Worm (Caenorhabditis elegans): Measurements from ENCODE around the gene R12B2.6.
A peak's percentile ranks its signal among the peaks of the same experiment; 100 is the strongest.

The R12B2.6 gene

ce11 chrIII:5869429-5869828, 35.5 kb upstream of the R12B2.6 start, which contains the start of gene F01F1.15:
Gene F01F1.15 (minus strand): TSS chrIII:5869529.
- no peak for TF ChIP-seq nhr-12 (tag; optimal IDR thresholded peaks at IDR 0.05)
- TF ChIP-seq flh-1 (GFP tag; optimal IDR thresholded peaks at IDR 0.05), result no peak
- TF ChIP-seq pha-4 (tag; optimal IDR thresholded peaks at IDR 0.05), result no peak
- no peak for TF ChIP-seq mab-5 (tag; optimal IDR thresholded peaks at IDR 0.05)
- TF ChIP-seq hlh-1 (tag; optimal IDR thresholded peaks at IDR 0.05), result no peak
- no peak for TF ChIP-seq snpc-4 (tag; optimal IDR thresholded peaks at IDR 0.05)
- no peak for TF ChIP-seq unc-120 (tag; optimal IDR thresholded peaks at IDR 0.05; ENCODE audit: poor library complexity, severe bottlenecking)
- no peak for TF ChIP-seq mls-2 (tag; optimal IDR thresholded peaks at IDR 0.05)
- TF ChIP-seq lsy-2 (tag; optimal IDR thresholded peaks at IDR 0.05), result no peak
- TF ChIP-seq blmp-1 (tag; optimal IDR thresholded peaks at IDR 0.05), result no peak
- TF ChIP-seq nhr-76 (tag; optimal IDR thresholded peaks at IDR 0.05), result no peak
- no peak for TF ChIP-seq sptf-1 (tag; optimal IDR thresholded peaks at IDR 0.05)
- TF ChIP-seq cnd-1 (tag; optimal IDR thresholded peaks at IDR 0.05), result no peak
- TF ChIP-seq ceh-39 (tag; optimal IDR thresholded peaks at IDR 0.05), result no peak

- TF ChIP-seq nhr-12 (tag; optimal IDR thresholded peaks at IDR 0.05), result no peak
Measured at ce11 chrIII:5868401-5868800, 34.4 kb upstream of the R12B2.6 start, which contains the start of gene eng-1. Gene eng-1 (minus strand): TSS chrIII:5868501.

- TF ChIP-seq nhr-76 (tag; optimal IDR thresholded peaks at IDR 0.05) (no peak), ces-1 (GFP tag; optimal IDR thresholded peaks at IDR 0.05) (peak; percentile 80)
Measured at ce11 chrIII:5864270-5864669, 30.3 kb upstream of the R12B2.6 start, which contains the start of gene rabn-5. Gene rabn-5 (plus strand): TSS chrIII:5864553.

ce11 chrIII:5863774-5864173, 29.8 kb upstream of the R12B2.6 start, which contains the start of gene dnpp-1:
Gene dnpp-1 (minus strand): TSS chrIII:5863803.
- no peak for TF ChIP-seq lsy-2 (tag; optimal IDR thresholded peaks at IDR 0.05)
- TF ChIP-seq unc-62 (GFP tag; optimal IDR thresholded peaks at IDR 0.05), result no peak
- no peak for TF ChIP-seq nhr-12 (tag; optimal IDR thresholded peaks at IDR 0.05)
- no peak for TF ChIP-seq unc-120 (tag; optimal IDR thresholded peaks at IDR 0.05; ENCODE audit: poor library complexity, severe bottlenecking)
- TF ChIP-seq drap-1 (GFP tag; optimal IDR thresholded peaks at IDR 0.05), result no peak
- TF ChIP-seq elt-3 (tag; optimal IDR thresholded peaks at IDR 0.05), result no peak
- TF ChIP-seq lin-32 (GFP tag; optimal IDR thresholded peaks at IDR 0.05), result no peak
- no peak for TF ChIP-seq nhr-28 (tag; optimal IDR thresholded peaks at IDR 0.05)

- TF ChIP-seq nhr-2 (tag; optimal IDR thresholded peaks at IDR 0.05), result no peak
- no peak for TF ChIP-seq ceh-39 (tag; optimal IDR thresholded peaks at IDR 0.05)
- TF ChIP-seq bed-3 (GFP tag; optimal IDR thresholded peaks at IDR 0.05), result no peak
- no peak for TF ChIP-seq elt-1 (tag; optimal IDR thresholded peaks at IDR 0.05; ENCODE audit: borderline replicate concordance, insufficient read depth)
- TF ChIP-seq zip-8 (tag; optimal IDR thresholded peaks at IDR 0.05), result no peak
- no peak for TF ChIP-seq hlh-1 (tag; optimal IDR thresholded peaks at IDR 0.05)
- TF ChIP-seq nhr-237 (tag; optimal IDR thresholded peaks at IDR 0.05), result no peak
- no peak for TF ChIP-seq drap-1 (GFP tag; optimal IDR thresholded peaks at IDR 0.05)
Measured at ce11 chrIII:5859008-5859407, 25.1 kb upstream of the R12B2.6 start, which contains the start of gene dpf-4. Gene dpf-4 (plus strand): TSS chrIII:5859308.

- peak; percentile 87 for TF ChIP-seq pha-4 (tag; optimal IDR thresholded peaks at IDR 0.05)
- TF ChIP-seq lin-13 (tag; optimal IDR thresholded peaks at IDR 0.05), result peak; percentile 60
- peak; percentile 84 for TF ChIP-seq ces-1 (GFP tag; optimal IDR thresholded peaks at IDR 0.05)
- peak; percentile 83 for TF ChIP-seq lsy-2 (tag; optimal IDR thresholded peaks at IDR 0.05)
- TF ChIP-seq mep-1 (tag; optimal IDR thresholded peaks at IDR 0.05), result peak; percentile 89
- peak; percentile 75 for TF ChIP-seq nhr-237 (tag; optimal IDR thresholded peaks at IDR 0.05)
- peak; percentile 49 for TF ChIP-seq hlh-1 (tag; optimal IDR thresholded peaks at IDR 0.05)
- TF ChIP-seq unc-120 (tag; optimal IDR thresholded peaks at IDR 0.05; ENCODE audit: poor library complexity, severe bottlenecking), result peak; percentile 80
- no peak for TF ChIP-seq ceh-83 (GFP tag; optimal IDR thresholded peaks at IDR 0.05)
- TF ChIP-seq ceh-39 (tag; optimal IDR thresholded peaks at IDR 0.05), result peak; percentile 44
- TF ChIP-seq ceh-43 (GFP tag; optimal IDR thresholded peaks at IDR 0.05), result no peak
- no peak for TF ChIP-seq zip-8 (tag; optimal IDR thresholded peaks at IDR 0.05)
Measured at ce11 chrIII:5855637-5856179, 21.8 kb upstream of the R12B2.6 start, which contains the start of the genes cct-6 and alh-9. Gene cct-6 (minus strand): TSS chrIII:5855687. Gene alh-9 (plus strand): TSS chrIII:5856018.

All from whole organism, mixed stage, embryonic.